Fruit fly (Drosophila melanogaster): ENCODE measurements around the gene Boh2.

DNA sequence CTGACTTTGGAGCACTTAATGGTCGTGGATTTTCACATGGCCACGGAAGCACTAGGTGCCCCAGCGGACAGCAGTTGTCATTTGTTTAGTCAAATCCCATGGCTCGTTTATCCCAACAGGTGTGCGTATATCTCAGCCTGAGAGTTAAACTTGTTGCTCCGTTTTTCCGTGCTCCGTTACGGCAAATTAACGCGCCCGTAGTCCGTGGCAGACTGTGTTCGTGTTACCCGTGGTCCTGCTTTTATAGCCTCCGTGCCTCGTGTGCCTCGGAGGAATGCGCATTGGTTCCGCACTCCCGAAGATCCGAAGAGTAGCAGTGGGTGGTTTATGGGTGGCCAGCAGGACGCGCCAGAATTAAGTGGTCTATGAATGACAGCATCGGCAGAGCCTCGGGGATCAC lies 29.9 kb upstream of the Boh2 start, which contains the start of gene Gyc32E:
- TF ChIP-seq Eip93F (GFP tag; optimal IDR thresholded peaks at IDR 0.05): no peak
- TF ChIP-seq CG31627 (GFP tag; optimal IDR thresholded peaks at IDR 0.05): no peak
- TF ChIP-seq CG10669 (GFP tag; optimal IDR thresholded peaks at IDR 0.05): no peak
- TF ChIP-seq CG11762 (GFP tag; optimal IDR thresholded peaks at IDR 0.05; ENCODE audit: insufficient read depth): no peak
- TF ChIP-seq salr (GFP tag; optimal IDR thresholded peaks at IDR 0.05): no peak
- no peak for TF ChIP-seq CG6276 (GFP tag; optimal IDR thresholded peaks at IDR 0.05)
- no peak for TF ChIP-seq CG11902 (GFP tag; optimal IDR thresholded peaks at IDR 0.05)
- TF ChIP-seq CG3919 (GFP tag; optimal IDR thresholded peaks at IDR 0.05): no peak
- TF ChIP-seq spab (GFP tag; optimal IDR thresholded peaks at IDR 0.05): no peak
- no peak for TF ChIP-seq CG8119 (GFP tag; IDR thresholded peaks at IDR 0.05)
- no peak for TF ChIP-seq Sox14 (GFP tag; optimal IDR thresholded peaks at IDR 0.05)
- TF ChIP-seq CG11294 (GFP tag; IDR thresholded peaks at IDR 0.05): no peak
